Worm (Caenorhabditis elegans) whole organism, L4 larva: ENCODE measurements around the gene nhr-198.
"Not testable (repeated sequence)": the region's sequence is repeated elsewhere in the genome, so short reads cannot be mapped to it uniquely, and the experiment has no call there.

ENCODE experiments used
- F10B5.3 ChIP-seq: sonication (generic microtip); optimal IDR thresholded peaks from 2 replicates; lab custom pipeline; 2016; ENCODE audit warnings: mild to moderate bottlenecking, missing genetic modification characterization, missing compliant biosample characterization
- F49E8.2 ChIP-seq: sonication (generic microtip); optimal IDR thresholded peaks from 2 replicates; lab custom pipeline; 2016; ENCODE audit warnings: missing compliant biosample characterization, mild to moderate bottlenecking, missing genetic modification characterization, borderline replicate concordance
- T20F7.1 ChIP-seq: fragments of 200-800 bp; sonication (Bioruptor generic); optimal IDR thresholded peaks from 2 replicates; lab custom pipeline; 2018; ENCODE audit warnings: mild to moderate bottlenecking, missing genetic modification characterization, missing compliant biosample characterization
- Y75B8A.6 ChIP-seq: fragments of 200-800 bp; sonication (Bioruptor generic); IDR thresholded peaks from 2 replicates; pipeline ENCODE4 v1.3.6; 2022; ENCODE audit warnings: missing genetic modification reagents, missing genetic modification characterization, missing compliant biosample characterization
- ZK546.5 ChIP-seq, 2 experiments: sonication (generic microtip); optimal IDR thresholded peaks; 2 replicates each; lab custom pipeline; 2017; ENCODE audit warnings: missing biosample characterization in 2 of 2, missing genetic modification characterization in 2 of 2
- ceh-32 ChIP-seq: sonication (generic microtip); optimal IDR thresholded peaks from 2 replicates; lab custom pipeline; 2016; ENCODE audit warnings: mild to moderate bottlenecking, missing genetic modification characterization, missing compliant biosample characterization; ENCODE audit not compliant: poor library complexity
- ceh-44 ChIP-seq: fragments of 200-800 bp; sonication (Bioruptor generic); IDR thresholded peaks from 2 replicates; pipeline ENCODE4 v1.3.6; 2022; ENCODE audit warnings: missing genetic modification reagents, missing genetic modification characterization, missing compliant biosample characterization
- ces-1 ChIP-seq: fragments of 150-350 bp; sonication (generic microtip); optimal IDR thresholded peaks from 4 replicates; lab custom pipeline; 2014; ENCODE audit warnings: missing biosample characterization, missing genetic modification reagents, missing genetic modification characterization
- cey-2 ChIP-seq: sonication (generic microtip); optimal IDR thresholded peaks from 3 replicates; lab custom pipeline; 2017; ENCODE audit warnings: missing genetic modification characterization, mild to moderate bottlenecking, missing compliant biosample characterization, antibody characterized with exemption, borderline replicate concordance; ENCODE audit not compliant: insufficient read depth
- ctbp-1 ChIP-seq: fragments of 200-800 bp; sonication (Bioruptor generic); IDR thresholded peaks from 2 replicates; pipeline ENCODE4 v1.3.6; 2022; ENCODE audit warnings: missing genetic modification reagents, missing genetic modification characterization, missing compliant biosample characterization
- daf-16 ChIP-seq, 3 experiments: sonication (generic microtip); optimal IDR thresholded peaks; 2 replicates each; lab custom pipeline; 2016 to 2017; ENCODE audit warnings: missing genetic modification characterization in 3 of 3, missing genetic modification reagents in 3 of 3, mild to moderate bottlenecking in 2 of 3, missing compliant biosample characterization in 2 of 3, missing biosample characterization in 1 of 3, moderate library complexity in 1 of 3
- dmd-6 ChIP-seq: fragments of 200-800 bp; sonication (Bioruptor generic); IDR thresholded peaks from 2 replicates; pipeline ENCODE4 v1.3.6; 2022; ENCODE audit warnings: missing genetic modification reagents, missing genetic modification characterization, missing compliant biosample characterization
- dpl-1 ChIP-seq: fragments of 150-350 bp; optimal IDR thresholded peaks from 2 replicates; lab custom pipeline; 2014; ENCODE audit warnings: missing biosample characterization, missing genetic modification reagents, missing genetic modification characterization
- duxl-1 ChIP-seq: sonication (generic microtip); optimal IDR thresholded peaks from 2 replicates; lab custom pipeline; 2016; ENCODE audit warnings: mild to moderate bottlenecking, missing genetic modification characterization, moderate library complexity, missing compliant biosample characterization; ENCODE audit not compliant: poor library complexity
- egl-27 ChIP-seq: sonication (generic microtip); optimal IDR thresholded peaks from 3 replicates; lab custom pipeline; 2017; ENCODE audit warnings: missing biosample characterization, missing genetic modification reagents, missing genetic modification characterization
- egl-43 ChIP-seq: fragments of 200-800 bp; sonication (Bioruptor generic); IDR thresholded peaks from 2 replicates; pipeline ENCODE4 v1.3.6; 2022; ENCODE audit warnings: missing genetic modification reagents, missing genetic modification characterization, missing compliant biosample characterization
- hlh-30 ChIP-seq: sonication (generic microtip); optimal IDR thresholded peaks from 2 replicates; lab custom pipeline; 2017; ENCODE audit warnings: antibody characterized with exemption, mild to moderate bottlenecking, missing genetic modification characterization, missing compliant biosample characterization; ENCODE audit not compliant: insufficient read depth
- lim-7 ChIP-seq: fragments of 200-800 bp; sonication (Bioruptor generic); IDR thresholded peaks from 2 replicates; pipeline ENCODE4 v1.3.6; 2022; ENCODE audit warnings: missing genetic modification characterization, missing compliant biosample characterization
- lin-39 ChIP-seq: fragments of 150-350 bp; optimal IDR thresholded peaks from 2 replicates; lab custom pipeline; 2014; ENCODE audit warnings: missing biosample characterization, missing genetic modification reagents, missing genetic modification characterization
- madf-5 ChIP-seq, 2 experiments: fragments of 200-800 bp; sonication (Bioruptor generic); IDR thresholded peaks; 2 replicates each; pipeline ENCODE4 v1.3.6; 2022; ENCODE audit warnings: missing compliant biosample characterization in 2 of 2, missing genetic modification characterization in 2 of 2
- mdl-1 ChIP-seq, 2 experiments: fragments of 150-350 bp in 1 of 2; sonication (generic microtip) in 1 of 2; optimal IDR thresholded peaks; 2 replicates each; lab custom pipeline; 2014 to 2017; ENCODE audit warnings: missing biosample characterization in 2 of 2, missing genetic modification characterization in 2 of 2
- mdt-29 ChIP-seq: fragments of 200-800 bp; sonication (Bioruptor generic); IDR thresholded peaks from 2 replicates; pipeline ENCODE4 v1.3.6; 2022; ENCODE audit warnings: missing genetic modification reagents, missing genetic modification characterization, missing compliant biosample characterization
- mxl-3 ChIP-seq: fragments of 200-800 bp; sonication (Bioruptor generic); optimal IDR thresholded peaks from 2 replicates; lab custom pipeline; 2018; ENCODE audit warnings: mild to moderate bottlenecking, missing genetic modification characterization, missing compliant biosample characterization
- nhr-11 ChIP-seq: fragments of 150-350 bp; optimal IDR thresholded peaks from 2 replicates; lab custom pipeline; 2014; ENCODE audit warnings: missing biosample characterization, missing genetic modification characterization
- nhr-111 ChIP-seq: fragments of 200-800 bp; sonication (Bioruptor generic); optimal IDR thresholded peaks from 2 replicates; lab custom pipeline; 2018; ENCODE audit warnings: mild to moderate bottlenecking, missing genetic modification characterization, missing compliant biosample characterization
- nhr-48 ChIP-seq: sonication (generic microtip); optimal IDR thresholded peaks from 2 replicates; lab custom pipeline; 2016; ENCODE audit warnings: mild to moderate bottlenecking, missing genetic modification characterization, missing compliant biosample characterization
- nhr-6 ChIP-seq: fragments of 150-350 bp; optimal IDR thresholded peaks from 2 replicates; lab custom pipeline; 2014; ENCODE audit warnings: missing biosample characterization, missing genetic modification characterization
- nhr-76 ChIP-seq: fragments of 150-350 bp; optimal IDR thresholded peaks from 2 replicates; lab custom pipeline; 2014; ENCODE audit warnings: missing biosample characterization, missing genetic modification characterization
- nhr-77 ChIP-seq: fragments of 150-350 bp; optimal IDR thresholded peaks from 2 replicates; lab custom pipeline; 2014; ENCODE audit warnings: missing biosample characterization, missing genetic modification characterization
- skn-1 ChIP-seq: fragments of 150-350 bp; optimal IDR thresholded peaks from 2 replicates; lab custom pipeline; 2014; ENCODE audit warnings: missing biosample characterization, missing genetic modification characterization
- snpc-4 ChIP-seq: fragments of 150-350 bp; optimal IDR thresholded peaks from 2 replicates; lab custom pipeline; 2014; ENCODE audit warnings: missing biosample characterization, missing genetic modification characterization
- spr-3 ChIP-seq: fragments of 200-800 bp; sonication (Bioruptor generic); optimal IDR thresholded peaks from 2 replicates; lab custom pipeline; 2018; ENCODE audit warnings: mild to moderate bottlenecking, missing genetic modification characterization, missing compliant biosample characterization
- tra-1 ChIP-seq: fragments of 200-800 bp; sonication (Bioruptor generic); IDR thresholded peaks from 2 replicates; pipeline ENCODE4 v1.3.6; 2022; ENCODE audit warnings: missing genetic modification reagents, missing genetic modification characterization, missing compliant biosample characterization
- vab-7 ChIP-seq: fragments of 200-800 bp; sonication (Bioruptor generic); IDR thresholded peaks from 2 replicates; pipeline ENCODE4 v1.3.6; 2022; ENCODE audit warnings: missing genetic modification reagents, missing genetic modification characterization, missing compliant biosample characterization
- zfp-2 ChIP-seq: sonication (generic microtip); optimal IDR thresholded peaks from 2 replicates; lab custom pipeline; 2016; ENCODE audit warnings: mild to moderate bottlenecking, missing genetic modification characterization, missing compliant biosample characterization
- zip-2 ChIP-seq: fragments of 150-350 bp; optimal IDR thresholded peaks from 2 replicates; lab custom pipeline; 2014; ENCODE audit warnings: missing biosample characterization, missing genetic modification characterization
- ztf-11 ChIP-seq: fragments of 150-350 bp; optimal IDR thresholded peaks from 2 replicates; lab custom pipeline; 2014; ENCODE audit warnings: missing biosample characterization, missing genetic modification characterization

nhr-198 gene

ce11 chrV:15693682-15694081 lies at the start of gene nhr-198:
nhr-198 (plus strand) TSS chrV:15693994.
- TF ChIP-seq nhr-6, result no peak
- no peak for TF ChIP-seq T20F7.1 (GFP tag; lab: Kevin White, UChicago)
- TF ChIP-seq ctbp-1, result no peak
- TF ChIP-seq spr-3 (GFP tag; lab: Kevin White, UChicago), result no peak
- TF ChIP-seq mdt-29 (GFP tag; lab: Robert Waterston, UW), result no peak
- no peak for TF ChIP-seq zfp-2 (tag; lab: Kevin White, UChicago)
- TF ChIP-seq mxl-3 (GFP tag; lab: Kevin White, UChicago), result no peak
- no peak for TF ChIP-seq Y75B8A.6
- no peak for TF ChIP-seq vab-7 (GFP tag; lab: Robert Waterston, UW)
- no peak for TF ChIP-seq zip-2 (tag; lab: Kevin White, UChicago)
- TF ChIP-seq ceh-32 (tag; lab: Kevin White, UChicago), result no peak
- TF ChIP-seq nhr-111, result no peak

ce11 chrV:15644575-15644974 lies 49.2 kb upstream of the nhr-198 start, which contains the start of gene str-23:
str-23 (plus strand) TSS chrV:15644875.
- TF ChIP-seq dmd-6 (GFP tag; lab: Robert Waterston, UW) (no peak), dpl-1 (GFP tag; lab: Kevin White, UChicago) (no peak), egl-43 (GFP tag; lab: Robert Waterston, UW) (no peak), nhr-77 (tag; lab: Kevin White, UChicago) (no peak), egl-27 (tag; lab: Kevin White, UChicago) (no peak), tra-1 (GFP tag; lab: Robert Waterston, UW) (no peak), lin-39 (tag; lab: Kevin White, UChicago) (no peak), hlh-30 (no peak), F49E8.2 (tag; lab: Kevin White, UChicago) (no peak), F10B5.3 (tag; lab: Kevin White, UChicago) (no peak), lim-7 (GFP tag; lab: Robert Waterston, UW) (no peak), ceh-44 (no peak)

ce11 chrV:15647536-15648085 lies 46.2 kb upstream of the nhr-198 start, which contains the start of the genes C55A1.7 and C55A1.6:
C55A1.7 (minus strand) TSS chrV:15647636.
C55A1.6 (plus strand) TSS chrV:15648035.
- TF ChIP-seq madf-5 (GFP tag; IDR thresholded peaks at IDR 0.05; lab: Robert Waterston, UW); nhr-11 (tag; lab: Kevin White, UChicago); nhr-76: not testable (repeated sequence)

ce11 chrV:15650167-15650566 lies 43.6 kb upstream of the nhr-198 start, which contains the start of gene sru-42:
sru-42 (plus strand) TSS chrV:15650467.
- no peak for TF ChIP-seq cey-2
- TF ChIP-seq mdl-1 (tag; optimal IDR thresholded peaks at IDR 0.05; lab: Kevin White, UChicago), result no peak
- no peak for TF ChIP-seq nhr-48
- no peak for TF ChIP-seq spr-3 (GFP tag; lab: Kevin White, UChicago)
- no peak for TF ChIP-seq snpc-4 (tag; lab: Kevin White, UChicago)
- no peak for TF ChIP-seq ZK546.5 (tag; optimal IDR thresholded peaks at IDR 0.05; lab: Kevin White, UChicago)
- no peak for TF ChIP-seq ztf-11
- TF ChIP-seq ces-1 (GFP tag; lab: Kevin White, UChicago), result no peak
- no peak for TF ChIP-seq daf-16 (GFP tag; optimal IDR thresholded peaks at IDR 0.05; lab: Kevin White, UChicago)
- TF ChIP-seq daf-16 (tag; optimal IDR thresholded peaks at IDR 0.05; lab: Kevin White, UChicago), result no peak
- no peak for TF ChIP-seq egl-43 (GFP tag; lab: Robert Waterston, UW)
- no peak for TF ChIP-seq nhr-76
- TF ChIP-seq skn-1 (tag; lab: Kevin White, UChicago), result no peak
- no peak for TF ChIP-seq duxl-1 (tag; lab: Kevin White, UChicago)
